Fruit fly (Drosophila melanogaster) whole organism, wandering third instar larva: ENCODE results near the gene Sap130.

ENCODE experiments used
- Abd-B ChIP-seq: fragments of >200 bp; optimal IDR thresholded peaks from 2 replicates; lab custom pipeline; 2017; ENCODE audit warnings: missing biosample characterization, missing genetic modification characterization
- CG32264 ChIP-seq: fragments of 200-800 bp; sonication (Bioruptor generic); optimal IDR thresholded peaks from 2 replicates; lab custom pipeline; 2016; ENCODE audit warnings: missing biosample characterization, missing genetic modification characterization
- CG9705 ChIP-seq: fragments of 200-800 bp; sonication (Bioruptor generic); optimal IDR thresholded peaks from 2 replicates; lab custom pipeline; 2018; ENCODE audit warnings: missing biosample characterization, mild to moderate bottlenecking, missing genetic modification characterization
- CrebA ChIP-seq: fragments of 200-800 bp; sonication (Bioruptor generic); optimal IDR thresholded peaks from 2 replicates; lab custom pipeline; 2016; ENCODE audit warnings: missing biosample characterization, mild to moderate bottlenecking, missing genetic modification characterization, borderline replicate concordance
- Dif ChIP-seq: fragments of 200-275, 200-300 bp; sonication (Bioruptor generic); optimal IDR thresholded peaks from 2 replicates; lab custom pipeline; 2018; ENCODE audit warnings: missing biosample characterization, missing genetic modification characterization; ENCODE audit not compliant: partially characterized antibody
- GATAd ChIP-seq: sonication (Bioruptor generic); optimal IDR thresholded peaks from 2 replicates; lab custom pipeline; 2016; ENCODE audit warnings: missing biosample characterization, missing genetic modification characterization
- Hnf4 ChIP-seq: fragments of 200-800 bp; sonication (Bioruptor generic); optimal IDR thresholded peaks from 2 replicates; lab custom pipeline; 2016; ENCODE audit warnings: missing biosample characterization, mild to moderate bottlenecking, missing genetic modification characterization
- Hr78 ChIP-seq: fragments of >200 bp; optimal IDR thresholded peaks from 2 replicates; lab custom pipeline; 2017; ENCODE audit warnings: missing biosample characterization, missing genetic modification characterization
- Hr83 ChIP-seq: fragments of 200-300 bp; sonication (Bioruptor generic); optimal IDR thresholded peaks from 2 replicates; lab custom pipeline; 2016; ENCODE audit warnings: missing biosample characterization, mild to moderate bottlenecking, missing genetic modification characterization, moderate library complexity; ENCODE audit not compliant: poor library complexity, severe bottlenecking
- Jra ChIP-seq: sonication (Bioruptor generic); optimal IDR thresholded peaks from 2 replicates; lab custom pipeline; 2016; ENCODE audit warnings: missing biosample characterization, missing genetic modification characterization
- Myc ChIP-seq: fragments of >200 bp; optimal IDR thresholded peaks from 2 replicates; lab custom pipeline; 2017
- N ChIP-seq: fragments of >200 bp; optimal IDR thresholded peaks from 2 replicates; lab custom pipeline; 2018; ENCODE audit warnings: missing biosample characterization, missing external identifiers, missing genetic modification characterization
- OdsH ChIP-seq: fragments of 200-800 bp; sonication (Bioruptor generic); optimal IDR thresholded peaks from 2 replicates; lab custom pipeline; 2016; ENCODE audit warnings: missing biosample characterization, mild to moderate bottlenecking, missing genetic modification characterization
- Rel ChIP-seq, 2 experiments: fragments of 200-800 bp; sonication (Bioruptor generic) in 1 of 2; optimal IDR thresholded peaks; 2 replicates in 1 of 2; 3 replicates in 1 of 2; lab custom pipeline; 2016 to 2019; ENCODE audit warnings: mild to moderate bottlenecking in 2 of 2, missing biosample characterization in 2 of 2, missing genetic modification characterization in 2 of 2, moderate library complexity in 1 of 2
- Sp1 ChIP-seq: fragments of 200-800 bp; sonication (Bioruptor generic); optimal IDR thresholded peaks from 3 replicates; lab custom pipeline; 2019; ENCODE audit warnings: missing biosample characterization, mild to moderate bottlenecking, missing genetic modification characterization, moderate library complexity
- Vsx2 ChIP-seq: fragments of 200-300, 225-300 bp; sonication (Bioruptor generic); optimal IDR thresholded peaks from 2 replicates; lab custom pipeline; 2018; ENCODE audit warnings: missing biosample characterization, missing genetic modification characterization; ENCODE audit not compliant: partially characterized antibody
- br ChIP-seq: fragments of 200-800 bp; sonication (Bioruptor generic); optimal IDR thresholded peaks from 2 replicates; lab custom pipeline; 2016; ENCODE audit warnings: missing biosample characterization, missing genetic modification characterization
- brk ChIP-seq: fragments of 200-800 bp; sonication (Bioruptor generic); optimal IDR thresholded peaks from 2 replicates; lab custom pipeline; 2016; ENCODE audit warnings: missing biosample characterization, mild to moderate bottlenecking, missing genetic modification characterization
- dmrt93B ChIP-seq: fragments of 200-800 bp; sonication (Bioruptor generic); optimal IDR thresholded peaks from 2 replicates; lab custom pipeline; 2018; ENCODE audit warnings: missing biosample characterization, mild to moderate bottlenecking, missing genetic modification characterization
- dsf ChIP-seq: sonication (Bioruptor generic); optimal IDR thresholded peaks from 2 replicates; lab custom pipeline; 2016; ENCODE audit warnings: missing biosample characterization, missing genetic modification characterization, borderline replicate concordance
- ey ChIP-seq: fragments of 200-800 bp; sonication (Bioruptor generic); optimal IDR thresholded peaks from 2 replicates; lab custom pipeline; 2016; ENCODE audit warnings: missing biosample characterization, missing genetic modification characterization
- foxo ChIP-seq, 2 experiments: fragments of 200-800 bp; sonication (Bioruptor generic); optimal IDR thresholded peaks; 2 replicates in 1 of 2; 3 replicates in 1 of 2; lab custom pipeline; 2016 to 2017; ENCODE audit warnings: missing biosample characterization in 2 of 2, missing genetic modification characterization in 2 of 2
- fru ChIP-seq: fragments of 200-800 bp; sonication (Bioruptor generic); optimal IDR thresholded peaks from 3 replicates; lab custom pipeline; 2016; ENCODE audit warnings: missing biosample characterization, mild to moderate bottlenecking, missing genetic modification characterization
- lola ChIP-seq: fragments of >200 bp; optimal IDR thresholded peaks from 2 replicates; lab custom pipeline; 2017; ENCODE audit warnings: missing biosample characterization, missing genetic modification characterization
- pan ChIP-seq: fragments of >200 bp; optimal IDR thresholded peaks from 2 replicates; lab custom pipeline; 2017
- psq ChIP-seq: fragments of 200-800 bp; sonication (Bioruptor generic); optimal IDR thresholded peaks from 3 replicates; lab custom pipeline; 2017; ENCODE audit warnings: missing biosample characterization, mild to moderate bottlenecking, missing genetic modification characterization, moderate library complexity
- rgr ChIP-seq: fragments of 200-800 bp; sonication (Bioruptor generic); optimal IDR thresholded peaks from 3 replicates; lab custom pipeline; 2016; ENCODE audit warnings: missing biosample characterization, mild to moderate bottlenecking, missing genetic modification characterization
- sage ChIP-seq: fragments of 200-800 bp; sonication (Bioruptor generic); optimal IDR thresholded peaks from 2 replicates; lab custom pipeline; 2016; ENCODE audit warnings: missing biosample characterization, mild to moderate bottlenecking, missing genetic modification characterization
- sv ChIP-seq: fragments of 200-800 bp; sonication (Bioruptor generic); optimal IDR thresholded peaks from 3 replicates; lab custom pipeline; 2016; ENCODE audit warnings: missing biosample characterization, missing genetic modification characterization
- tai ChIP-seq: sonication (Bioruptor generic); optimal IDR thresholded peaks from 2 replicates; lab custom pipeline; 2016; ENCODE audit warnings: missing biosample characterization, missing genetic modification characterization
- woc ChIP-seq: sonication (Bioruptor generic); optimal IDR thresholded peaks from 2 replicates; lab custom pipeline; 2016; ENCODE audit warnings: missing biosample characterization, mild to moderate bottlenecking, missing genetic modification characterization

Gene Sap130

DNA sequence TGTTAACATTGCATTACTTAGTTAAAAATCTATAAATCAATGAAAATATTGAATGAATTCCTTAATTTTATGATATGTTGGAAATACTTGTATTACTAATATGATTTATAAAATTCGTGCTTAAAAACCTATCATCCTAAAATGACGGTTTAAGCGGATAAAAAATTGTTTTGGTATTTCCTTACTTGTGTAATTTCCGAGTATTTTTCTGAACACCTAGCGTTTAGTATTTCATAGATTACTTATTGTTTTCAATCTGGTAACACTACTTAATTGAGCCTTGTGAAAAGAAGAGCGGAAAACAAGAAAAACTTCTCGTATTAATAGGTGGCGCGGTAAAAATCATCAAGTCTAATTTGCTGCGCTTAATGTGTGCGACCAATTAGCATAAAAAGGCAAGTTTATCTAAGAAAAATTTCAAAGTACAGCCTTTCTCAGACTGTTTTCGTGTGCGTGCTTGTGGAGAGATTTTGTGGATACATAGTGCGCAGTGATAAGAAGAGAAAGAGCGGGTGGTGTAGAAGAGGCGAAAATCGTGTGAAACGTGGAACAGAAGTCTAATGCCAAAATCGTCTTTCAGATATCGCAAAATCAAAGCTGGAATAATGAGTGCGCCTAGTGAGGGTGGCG is at the start of gene Sap130:
TSS of gene Sap130 (plus strand) at position 243 of the 630 bp plus-strand sequence.
- TF ChIP-seq tai (GFP tag; lab: Kevin White, UChicago) (no peak), Dif (GFP tag; lab: Kevin White, UChicago) (no peak), br (no peak), dmrt93B (no peak), CG32264 (no peak), ey (no peak), sage (GFP tag; lab: Kevin White, UChicago) (no peak)
- TF ChIP-seq, all 38 proteins: peak for 0

DNA sequence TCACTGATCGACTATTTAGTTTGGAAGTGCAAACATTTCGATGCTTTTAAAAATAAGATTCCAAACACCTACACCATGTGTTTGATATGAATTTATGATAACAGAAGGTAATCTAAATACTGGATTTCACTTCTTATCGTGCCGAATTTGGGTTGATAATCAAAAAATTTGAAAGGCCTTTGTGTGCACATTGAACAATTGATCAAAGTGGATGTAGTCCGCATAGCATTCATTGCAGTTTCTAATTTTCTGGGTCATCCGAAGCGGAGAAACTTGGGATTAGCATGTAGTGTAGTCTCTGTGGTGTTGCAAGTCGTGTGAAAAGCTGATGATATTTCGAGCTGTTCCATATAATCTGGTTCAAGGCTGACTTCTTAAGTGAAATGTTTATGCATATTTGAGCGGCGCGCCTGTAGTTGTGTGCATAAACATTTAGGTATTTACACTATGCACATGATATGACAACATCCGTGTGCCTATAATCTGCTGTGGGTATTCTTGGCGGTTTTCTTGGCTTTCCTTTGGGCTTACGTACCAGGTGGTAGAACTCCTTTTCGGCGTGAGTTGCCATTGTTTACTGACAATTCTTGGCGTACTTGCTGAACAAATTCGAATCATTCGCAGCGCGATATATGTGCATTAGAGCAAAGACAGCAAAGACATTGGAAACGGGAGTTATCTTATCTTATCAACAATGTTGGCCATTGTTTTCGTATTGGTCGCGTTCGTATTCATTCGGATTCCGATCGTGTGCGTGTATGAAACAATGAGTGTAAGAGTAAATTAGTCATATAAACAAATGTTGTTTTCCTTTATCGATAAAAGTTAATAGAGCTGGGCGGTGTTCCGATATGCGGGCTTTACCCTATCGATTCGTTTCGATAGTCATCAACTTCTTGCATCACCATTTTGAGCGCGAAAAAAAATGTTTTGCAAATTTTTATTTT is 32.7 kb upstream of the Sap130 start, which contains the start of gene Hip1:
TSS of gene Hip1 (minus strand) at position 834 of the 947 bp plus-strand sequence.
- no peak for TF ChIP-seq foxo (GFP tag; optimal IDR thresholded peaks at IDR 0.05; lab: Kevin White, UChicago)
- no peak for TF ChIP-seq GATAd (GFP tag; lab: Kevin White, UChicago)
- TF ChIP-seq tai (GFP tag; lab: Kevin White, UChicago): peak; percentile 55
- no peak for TF ChIP-seq brk (GFP tag; lab: Kevin White, UChicago)
- TF ChIP-seq N (GFP tag; lab: Kevin White, UChicago): no peak
- no peak for TF ChIP-seq dsf (GFP tag; lab: Kevin White, UChicago)
- TF ChIP-seq Jra (GFP tag; lab: Kevin White, UChicago): peak; percentile 42
- TF ChIP-seq Dif (GFP tag; lab: Kevin White, UChicago): no peak
- peak; percentile 80 for TF ChIP-seq Hr83 (GFP tag; lab: Kevin White, UChicago)
- no peak for TF ChIP-seq fru (GFP tag; lab: Kevin White, UChicago)
- TF ChIP-seq pan (lab: Kevin White, UChicago): no peak
- TF ChIP-seq Hnf4: no peak
- TF ChIP-seq Sp1: no peak
- no peak for TF ChIP-seq CrebA (GFP tag; lab: Kevin White, UChicago)

DNA sequence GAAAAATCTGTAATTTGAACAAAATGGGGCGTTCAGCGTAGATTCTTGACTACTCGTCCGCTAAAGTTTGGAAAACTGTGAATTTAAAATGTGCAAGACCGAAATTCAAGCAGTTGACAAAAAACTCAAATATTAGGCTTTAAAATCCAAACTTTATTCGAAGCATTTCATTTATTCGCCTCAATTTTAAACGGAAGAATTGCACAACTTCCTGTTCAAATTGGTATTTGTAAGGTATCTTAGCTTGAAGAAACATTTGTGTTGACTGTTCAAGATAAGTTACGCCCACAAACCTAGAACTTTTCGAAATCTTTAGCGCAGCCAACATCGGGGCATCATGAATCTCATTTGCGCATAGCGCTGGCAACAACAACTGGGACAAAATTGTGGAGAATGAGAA is 27.1 kb upstream of the Sap130 start, which contains the start of gene CG32106:
TSS of gene CG32106 (minus strand) at position 101 of the 400 bp plus-strand sequence.
- TF ChIP-seq Abd-B (GFP tag; lab: Kevin White, UChicago): no peak

DNA sequence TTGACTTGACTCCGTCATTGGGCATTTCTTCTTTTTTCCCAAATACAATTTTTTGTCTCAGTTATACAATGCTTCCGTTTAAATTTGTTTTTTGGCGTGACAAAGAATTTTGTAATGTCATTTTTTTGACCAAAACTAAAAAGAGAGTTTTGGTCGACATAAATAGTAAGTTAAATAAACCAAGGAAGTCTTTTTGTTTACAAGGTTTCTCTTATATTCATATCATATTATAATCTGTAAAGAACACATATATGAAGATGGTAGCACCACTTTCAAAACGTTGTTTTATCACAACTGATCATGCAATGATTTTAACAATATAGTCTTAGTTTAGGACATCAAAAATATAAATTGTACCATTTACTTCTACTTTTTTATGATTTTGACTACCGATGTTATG is 24.7 kb upstream of the Sap130 start, which contains the start of the genes CG10969 and CG17666:
TSS of gene CG10969 (minus strand) at position 101 of the 400 bp plus-strand sequence.
TSS of gene CG17666 (plus strand) at position 329 of the 400 bp plus-strand sequence.
- TF ChIP-seq Rel (GFP tag; optimal IDR thresholded peaks at IDR 0.05; lab: Kevin White, UChicago) (no peak), Rel (tag; optimal IDR thresholded peaks at IDR 0.05; lab: Kevin White, UChicago) (no peak), CG32264 (no peak), Myc (lab: Kevin White, UChicago) (no peak), CrebA (GFP tag; lab: Kevin White, UChicago) (no peak), CG9705 (GFP tag; lab: Kevin White, UChicago) (no peak), Sp1 (no peak), OdsH (GFP tag; lab: Kevin White, UChicago) (no peak), sv (GFP tag; lab: Kevin White, UChicago) (no peak), woc (GFP tag; lab: Kevin White, UChicago) (no peak), lola (no peak), br (no peak), psq (GFP tag; lab: Kevin White, UChicago) (no peak), rgr (GFP tag; lab: Kevin White, UChicago) (no peak), Hr78 (GFP tag; lab: Kevin White, UChicago) (no peak), dmrt93B (no peak), Hnf4 (no peak), Vsx2 (GFP tag; lab: Kevin White, UChicago) (no peak), Hr83 (GFP tag; lab: Kevin White, UChicago) (no peak), fru (GFP tag; lab: Kevin White, UChicago) (no peak), Dif (GFP tag; lab: Kevin White, UChicago) (no peak)
